Fruit fly (Drosophila melanogaster): Measurements from ENCODE around the gene PGRP-SA.

PGRP-SA gene

DNA sequence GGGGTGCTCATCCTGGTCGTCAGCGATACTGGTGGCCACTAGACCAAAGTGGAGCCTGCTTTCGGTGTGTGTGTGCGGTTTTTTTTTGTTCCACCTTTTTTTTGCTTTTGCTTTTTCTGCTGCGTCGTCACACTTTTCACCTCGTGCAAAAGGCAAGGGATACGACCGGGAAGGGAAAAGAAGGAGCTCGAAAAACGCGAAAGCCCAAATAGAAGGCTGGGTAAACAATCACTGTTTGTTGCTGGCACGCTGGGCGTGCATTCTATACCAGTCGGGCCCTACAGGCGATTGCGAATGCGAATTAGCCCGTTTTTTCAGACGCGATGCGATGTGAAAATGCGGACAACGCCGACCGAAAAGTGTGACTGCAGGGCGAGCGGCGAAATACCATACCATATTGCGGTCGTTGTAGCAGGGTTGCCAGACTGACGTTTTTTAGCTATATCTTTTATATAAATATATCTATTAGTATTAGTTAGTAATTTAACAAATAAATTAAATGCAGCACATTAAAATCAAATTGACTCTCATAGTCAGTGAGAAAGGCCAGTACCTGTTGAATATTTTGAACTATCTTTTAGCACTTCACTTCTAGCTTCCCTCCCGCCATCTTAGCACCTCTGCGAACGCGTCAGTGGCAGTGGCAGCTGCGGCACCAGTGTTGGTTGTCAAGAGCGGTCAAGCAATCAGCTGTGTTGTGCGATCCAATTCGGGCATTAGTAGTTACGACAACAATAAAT lies 8.7 kb downstream of the PGRP-SA start, which contains the start of the genes Polr2A and CG11699 (continued):
- TF ChIP-seq CG1603 (tag; optimal IDR thresholded peaks at IDR 0.05), result no peak
- peak; percentile 47 for TF ChIP-seq sens (GFP tag)
- peak in 1 of 3 experiments; percentile 31 for TF ChIP-seq lola (GFP tag; optimal IDR thresholded peaks at IDR 0.05)
- no peak for TF ChIP-seq chn (GFP tag; optimal IDR thresholded peaks at IDR 0.05)
- no peak for TF ChIP-seq ash1 (GFP tag; optimal IDR thresholded peaks at IDR 0.05)
- TF ChIP-seq CHES-1-like (GFP tag; optimal IDR thresholded peaks at IDR 0.05), result no peak
- peak; percentile 73 for TF ChIP-seq MESR4 (GFP tag; optimal IDR thresholded peaks at IDR 0.05)
- no peak for TF ChIP-seq caup (GFP tag; optimal IDR thresholded peaks at IDR 0.05; ENCODE audit: severe bottlenecking)
- no peak for TF ChIP-seq luna (GFP tag; optimal IDR thresholded peaks at IDR 0.05)
- TF ChIP-seq Oli (tag; optimal IDR thresholded peaks at IDR 0.05), result peak; percentile 41
- no peak for TF ChIP-seq Dfd (GFP tag; optimal IDR thresholded peaks at IDR 0.05)
- TF ChIP-seq pb (GFP tag; optimal IDR thresholded peaks at IDR 0.05), result no peak
- no peak for TF ChIP-seq hb (GFP tag; IDR thresholded peaks at IDR 0.05; ENCODE audit: partially characterized antibody)
- TF ChIP-seq CG14965 (GFP tag; optimal IDR thresholded peaks at IDR 0.05; ENCODE audit: borderline replicate concordance), result no peak
- TF ChIP-seq chinmo (GFP tag; IDR thresholded peaks at IDR 0.05; ENCODE audit: partially characterized antibody), result no peak
- peak; percentile 27; the same call in 1 of the 2 replicates for TF ChIP-seq amos (GFP tag; IDR thresholded peaks at IDR 0.05; ENCODE audit: partially characterized antibody)
- TF ChIP-seq rib (GFP tag; IDR thresholded peaks at IDR 0.05), result no peak
- TF ChIP-seq CG30020 (tag; optimal IDR thresholded peaks at IDR 0.05), result peak; percentile 55
- TF ChIP-seq disco-r (GFP tag; optimal IDR thresholded peaks at IDR 0.05), result no peak
- no peak for TF ChIP-seq ac (GFP tag; optimal IDR thresholded peaks at IDR 0.05)
- no peak for TF ChIP-seq bowl (GFP tag; IDR thresholded peaks at IDR 0.05)
- peak; percentile 21 for TF ChIP-seq CG4424 (GFP tag; optimal IDR thresholded peaks at IDR 0.05)
- no peak for TF ChIP-seq CG16815 (GFP tag; optimal IDR thresholded peaks at IDR 0.05)
- TF ChIP-seq CG12391 (tag; optimal IDR thresholded peaks at IDR 0.05), result peak; percentile 66
- peak; percentile 44 for TF ChIP-seq Meics (GFP tag; optimal IDR thresholded peaks at IDR 0.05)
- no peak for TF ChIP-seq dimm (GFP tag; IDR thresholded peaks at IDR 0.05)
- no peak for TF ChIP-seq CG18599 (GFP tag; optimal IDR thresholded peaks at IDR 0.05)
- peak; percentile 67 for TF ChIP-seq CG3847 (GFP tag; IDR thresholded peaks at IDR 0.05)
- no peak for TF ChIP-seq kay (GFP tag; optimal IDR thresholded peaks at IDR 0.05)
- TF ChIP-seq CG17385 (GFP tag; optimal IDR thresholded peaks at IDR 0.05), result no peak
- no peak for TF ChIP-seq zfh2 (GFP tag; optimal IDR thresholded peaks at IDR 0.05)
- TF ChIP-seq ab (GFP tag; optimal IDR thresholded peaks at IDR 0.05), result no peak
- no peak for TF ChIP-seq CG18764 (GFP tag; optimal IDR thresholded peaks at IDR 0.05)
- TF ChIP-seq ttk (GFP tag; IDR thresholded peaks at IDR 0.05), result no peak
- no peak for TF ChIP-seq ERR (GFP tag; optimal IDR thresholded peaks at IDR 0.05)
- TF ChIP-seq nerfin-2 (GFP tag; IDR thresholded peaks at IDR 0.05; ENCODE audit: partially characterized antibody), result no peak
- peak; percentile 73 for TF ChIP-seq CG14710 (tag; optimal IDR thresholded peaks at IDR 0.05)
- no peak for TF ChIP-seq CG9876 (GFP tag; optimal IDR thresholded peaks at IDR 0.05)
- TF ChIP-seq sisA (GFP tag; IDR thresholded peaks at IDR 0.05), result peak; percentile 43
- TF ChIP-seq sc (optimal IDR thresholded peaks at IDR 0.05), result no peak
- no peak for TF ChIP-seq sc (GFP tag; optimal IDR thresholded peaks at IDR 0.05)
- TF ChIP-seq da (GFP tag; optimal IDR thresholded peaks at IDR 0.05), result no peak
- TF ChIP-seq HLH3B (GFP tag; IDR thresholded peaks at IDR 0.05), result no peak
- no peak for TF ChIP-seq ap (GFP tag; IDR thresholded peaks at IDR 0.05)
- no peak for TF ChIP-seq D19B (GFP tag; optimal IDR thresholded peaks at IDR 0.05)
- TF ChIP-seq Hr51 (GFP tag; optimal IDR thresholded peaks at IDR 0.05), result no peak
- no peak for TF ChIP-seq maf-S (GFP tag; optimal IDR thresholded peaks at IDR 0.05)
- no peak for TF ChIP-seq CG31365 (tag; optimal IDR thresholded peaks at IDR 0.05)
- no peak for TF ChIP-seq CG11695 (GFP tag; IDR thresholded peaks at IDR 0.05)
- TF ChIP-seq Kr (GFP tag; optimal IDR thresholded peaks at IDR 0.05), result no peak
